Worm (Caenorhabditis elegans): ENCODE measurements around the gene txt-19.

ce11 chrIV:12816636-12817035 lies 29.1 kb upstream of the txt-19 start:
- no peak for TF ChIP-seq ama-1 (optimal IDR thresholded peaks at IDR 0.05)
- TF ChIP-seq tra-4 (tag; optimal IDR thresholded peaks at IDR 0.05): no peak
- no peak for TF ChIP-seq hmg-4 (GFP tag; optimal IDR thresholded peaks at IDR 0.05)
- no peak for TF ChIP-seq F13C5.2 (tag; optimal IDR thresholded peaks at IDR 0.05)
- TF ChIP-seq aly-1 (tag; optimal IDR thresholded peaks at IDR 0.05): no peak
- no peak for TF ChIP-seq sea-1 (GFP tag; conservative IDR thresholded peaks at IDR 0.05)
- no peak for TF ChIP-seq flt-1 (GFP tag; IDR thresholded peaks at IDR 0.05)
- TF ChIP-seq B0310.2 (tag; optimal IDR thresholded peaks at IDR 0.05): no peak
